Fruit fly (Drosophila melanogaster) whole organism, prepupa: ENCODE data around the gene CG42238.

ENCODE experiments used
- Blimp-1 ChIP-seq: fragments of 200-800 bp; sonication (Bioruptor generic); optimal IDR thresholded peaks from 3 replicates; lab custom pipeline; 2017; ENCODE audit warnings: missing biosample characterization, missing genetic modification characterization, mild to moderate bottlenecking, moderate library complexity, missing genetic modification reagents
- CG10631 ChIP-seq: fragments of 200-800 bp; sonication (Bioruptor generic); optimal IDR thresholded peaks from 2 replicates; lab custom pipeline; 2016; ENCODE audit warnings: missing biosample characterization, missing genetic modification characterization
- CG10669 ChIP-seq: fragments of 200-800 bp; sonication (Bioruptor generic); optimal IDR thresholded peaks from 3 replicates; lab custom pipeline; 2018; ENCODE audit warnings: missing biosample characterization, mild to moderate bottlenecking, missing genetic modification characterization, moderate library complexity
- CG11294 ChIP-seq: fragments of 200-800 bp; sonication (Bioruptor generic); IDR thresholded peaks from 2 replicates; pipeline ENCODE4 v1.3.6; 2022; ENCODE audit warnings: missing biosample characterization, missing genetic modification characterization
- CG15336 ChIP-seq: fragments of 200-800 bp; sonication (Bioruptor generic); IDR thresholded peaks from 2 replicates; pipeline ENCODE4 v1.3.6; 2022; ENCODE audit warnings: missing biosample characterization, missing genetic modification characterization
- CG1621 ChIP-seq: fragments of 200-800 bp; sonication (Bioruptor generic); optimal IDR thresholded peaks from 3 replicates; lab custom pipeline; 2018; ENCODE audit warnings: missing biosample characterization, mild to moderate bottlenecking, missing genetic modification characterization
- CG16779 ChIP-seq: fragments of 200-800 bp; sonication (Bioruptor generic); optimal IDR thresholded peaks from 3 replicates; lab custom pipeline; 2017; ENCODE audit warnings: missing biosample characterization, mild to moderate bottlenecking, missing genetic modification characterization
- CG31627 ChIP-seq: fragments of 200-800 bp; sonication (Bioruptor generic); optimal IDR thresholded peaks from 3 replicates; lab custom pipeline; 2016; ENCODE audit warnings: missing biosample characterization, missing genetic modification characterization
- CG32006 ChIP-seq: fragments of 200-800 bp; sonication (Bioruptor generic); optimal IDR thresholded peaks from 3 replicates; lab custom pipeline; 2017; ENCODE audit warnings: missing biosample characterization, mild to moderate bottlenecking, missing genetic modification characterization
- CG34406 ChIP-seq: fragments of 200-800 bp; sonication (Bioruptor generic); optimal IDR thresholded peaks from 3 replicates; lab custom pipeline; 2016; ENCODE audit warnings: missing biosample characterization, missing genetic modification characterization
- CG3919 ChIP-seq: fragments of 200-800 bp; sonication (Bioruptor generic); optimal IDR thresholded peaks from 3 replicates; lab custom pipeline; 2016; ENCODE audit warnings: missing biosample characterization, missing genetic modification characterization
- CG6163 ChIP-seq: fragments of 200-800 bp; sonication (Bioruptor generic); IDR thresholded peaks from 3 replicates; pipeline ENCODE4 v1.3.6; 2022; ENCODE audit warnings: missing biosample characterization, missing genetic modification characterization
- CG6792 ChIP-seq: fragments of 200-800 bp; sonication (Bioruptor generic); optimal IDR thresholded peaks from 3 replicates; lab custom pipeline; 2016; ENCODE audit warnings: missing biosample characterization, missing genetic modification characterization
- CG6808 ChIP-seq: fragments of 200-800 bp; sonication (Bioruptor generic); optimal IDR thresholded peaks from 3 replicates; lab custom pipeline; 2017; ENCODE audit warnings: missing biosample characterization, missing genetic modification characterization, mild to moderate bottlenecking, moderate library complexity, missing genetic modification reagents
- CG7368 ChIP-seq: fragments of 200-800 bp; sonication (Bioruptor generic); optimal IDR thresholded peaks from 3 replicates; lab custom pipeline; 2016; ENCODE audit warnings: missing biosample characterization, missing genetic modification characterization
- CG8319 ChIP-seq: fragments of 200-800 bp; sonication (Bioruptor generic); optimal IDR thresholded peaks from 3 replicates; lab custom pipeline; 2016; ENCODE audit warnings: missing biosample characterization, missing genetic modification characterization
- CG8632 ChIP-seq: fragments of 200-800 bp; sonication (Bioruptor generic); optimal IDR thresholded peaks from 3 replicates; lab custom pipeline; 2016; ENCODE audit warnings: missing biosample characterization, missing genetic modification characterization
- Eip78C ChIP-seq: fragments of 200-800 bp; sonication (Bioruptor generic); peaks from one replicate; lab custom pipeline; 2016; ENCODE audit warnings: missing biosample characterization, missing genetic modification characterization
- Eip93F ChIP-seq: fragments of 200-800 bp; sonication (Bioruptor generic); optimal IDR thresholded peaks from 2 replicates; lab custom pipeline; 2016; ENCODE audit warnings: missing biosample characterization, mild to moderate bottlenecking, missing genetic modification characterization
- Ets21C ChIP-seq: fragments of 200-800 bp; sonication (Bioruptor generic); optimal IDR thresholded peaks from 3 replicates; lab custom pipeline; 2016; ENCODE audit warnings: missing biosample characterization, missing genetic modification characterization
- Gug ChIP-seq: fragments of 200-800 bp; sonication (Bioruptor generic); IDR thresholded peaks from 2 replicates; pipeline ENCODE4 v1.3.6; 2022; ENCODE audit warnings: missing biosample characterization, missing genetic modification characterization
- Hr38 ChIP-seq: sonication (Bioruptor generic); optimal IDR thresholded peaks from 2 replicates; lab custom pipeline; 2016; ENCODE audit warnings: missing biosample characterization, missing genetic modification characterization
- Hr39 ChIP-seq: fragments of 200-800 bp; sonication (Bioruptor generic); optimal IDR thresholded peaks from 2 replicates; lab custom pipeline; 2016; ENCODE audit warnings: missing biosample characterization, missing genetic modification characterization
- Met ChIP-seq: fragments of 200-800 bp; sonication (Bioruptor generic); optimal IDR thresholded peaks from 3 replicates; lab custom pipeline; 2016; ENCODE audit warnings: missing biosample characterization, missing genetic modification characterization
- OdsH ChIP-seq: fragments of 200-800 bp; sonication (Bioruptor generic); optimal IDR thresholded peaks from 3 replicates; lab custom pipeline; 2016; ENCODE audit warnings: missing biosample characterization, missing genetic modification characterization
- Smox ChIP-seq: fragments of 200-800 bp; sonication (Bioruptor generic); optimal IDR thresholded peaks from 3 replicates; lab custom pipeline; 2016; ENCODE audit warnings: missing biosample characterization, missing genetic modification characterization
- Sox14 ChIP-seq: fragments of 200-800 bp; sonication (Bioruptor generic); optimal IDR thresholded peaks from 3 replicates; lab custom pipeline; 2016; ENCODE audit warnings: missing biosample characterization, missing genetic modification characterization
- achi ChIP-seq: fragments of 200-800 bp; sonication (Bioruptor generic); optimal IDR thresholded peaks from 3 replicates; lab custom pipeline; 2016; ENCODE audit warnings: missing biosample characterization, missing genetic modification characterization
- acj6 ChIP-seq: fragments of 200-800 bp; sonication (Bioruptor generic); optimal IDR thresholded peaks from 3 replicates; lab custom pipeline; 2016; ENCODE audit warnings: missing biosample characterization, missing genetic modification characterization
- cyc ChIP-seq: fragments of 200-800 bp; sonication (Bioruptor generic); optimal IDR thresholded peaks from 3 replicates; lab custom pipeline; 2016; ENCODE audit warnings: missing biosample characterization, missing genetic modification characterization
- dac ChIP-seq: fragments of 200-800 bp; sonication (Bioruptor generic); optimal IDR thresholded peaks from 2 replicates; lab custom pipeline; 2017; ENCODE audit warnings: missing biosample characterization, mild to moderate bottlenecking, missing genetic modification characterization
- eg ChIP-seq: fragments of 200-800 bp; sonication (Bioruptor generic); IDR thresholded peaks from 3 replicates; pipeline ENCODE4 v1.3.6; 2022; ENCODE audit warnings: missing biosample characterization, missing genetic modification characterization
- esn ChIP-seq: fragments of 200-800 bp; sonication (Bioruptor generic); optimal IDR thresholded peaks from 2 replicates; lab custom pipeline; 2016; ENCODE audit warnings: missing biosample characterization, mild to moderate bottlenecking, missing genetic modification characterization, moderate library complexity
- fd59A ChIP-seq: fragments of 200-800 bp; sonication (Bioruptor generic); optimal IDR thresholded peaks from 2 replicates; lab custom pipeline; 2017; ENCODE audit warnings: missing biosample characterization, mild to moderate bottlenecking, missing genetic modification characterization, missing genetic modification reagents
- fd85E ChIP-seq: fragments of 200-800 bp; sonication (Bioruptor generic); optimal IDR thresholded peaks from 3 replicates; lab custom pipeline; 2016; ENCODE audit warnings: missing biosample characterization, missing genetic modification characterization
- fkh ChIP-seq: fragments of 200-800 bp; sonication (Bioruptor generic); optimal IDR thresholded peaks from 3 replicates; lab custom pipeline; 2017; ENCODE audit warnings: missing biosample characterization, mild to moderate bottlenecking, missing genetic modification characterization, moderate library complexity
- lz ChIP-seq: fragments of 200-800 bp; sonication (Bioruptor generic); optimal IDR thresholded peaks from 3 replicates; lab custom pipeline; 2016; ENCODE audit warnings: missing biosample characterization, missing genetic modification characterization
- net ChIP-seq: fragments of 200-800 bp; sonication (Bioruptor generic); optimal IDR thresholded peaks from 3 replicates; lab custom pipeline; 2016; ENCODE audit warnings: missing biosample characterization, missing genetic modification characterization
- pdm3 ChIP-seq: fragments of 200-800 bp; sonication (Bioruptor generic); optimal IDR thresholded peaks from 3 replicates; lab custom pipeline; 2016; ENCODE audit warnings: missing biosample characterization, missing genetic modification characterization
- salr ChIP-seq, 2 experiments: fragments of 200-800 bp; sonication (Bioruptor generic); optimal IDR thresholded peaks; 3 replicates each; lab custom pipeline; 2016 to 2018; ENCODE audit warnings: missing biosample characterization in 2 of 2, missing genetic modification characterization in 2 of 2, mild to moderate bottlenecking in 1 of 2
- spab ChIP-seq: fragments of 200-800 bp; sonication (Bioruptor generic); optimal IDR thresholded peaks from 2 replicates; lab custom pipeline; 2017; ENCODE audit warnings: missing biosample characterization, mild to moderate bottlenecking, missing genetic modification characterization, missing genetic modification reagents
- ss ChIP-seq, 2 experiments: fragments of 200-800 bp; sonication (Bioruptor generic); optimal IDR thresholded peaks; 2 replicates in 1 of 2; 3 replicates in 1 of 2; lab custom pipeline; 2017 to 2018; ENCODE audit warnings: mild to moderate bottlenecking in 2 of 2, missing biosample characterization in 2 of 2, missing genetic modification characterization in 2 of 2, moderate library complexity in 1 of 2
- svp ChIP-seq: fragments of 200-800 bp; sonication (Bioruptor generic); peaks from one replicate; lab custom pipeline; 2016; ENCODE audit warnings: missing biosample characterization, missing genetic modification characterization
- topi ChIP-seq: fragments of 200-800 bp; sonication (Bioruptor generic); optimal IDR thresholded peaks from 3 replicates; lab custom pipeline; 2016; ENCODE audit warnings: missing biosample characterization, missing genetic modification characterization
- vri ChIP-seq: fragments of 200-800 bp; sonication (Bioruptor generic); optimal IDR thresholded peaks from 3 replicates; lab custom pipeline; 2016; ENCODE audit warnings: missing biosample characterization, mild to moderate bottlenecking, missing genetic modification characterization

The CG42238 gene

dm6 chr2L:21051873-21052736 is at the start of gene CG42238:
TSS of gene CG42238 (minus strand) at chr2L:21052164.
- TF ChIP-seq vri (GFP tag; lab: Kevin White, UChicago) (peak; percentile 4), fd59A (no peak), CG1621 (tag; lab: Kevin White, UChicago) (no peak), achi (GFP tag; lab: Kevin White, UChicago) (peak; percentile 11), Gug (GFP tag; lab: Robert Waterston, UW) (no peak), Ets21C (GFP tag; lab: Kevin White, UChicago) (no peak), CG10631 (GFP tag; lab: Kevin White, UChicago) (peak; percentile 30), Hr38 (no peak), salr (GFP tag; optimal IDR thresholded peaks at IDR 0.05; lab: Kevin White, UChicago) (no peak), spab (no peak), fkh (GFP tag; lab: Kevin White, UChicago) (peak; percentile 40), Eip78C (peak; percentile 47), Met (GFP tag; lab: Kevin White, UChicago) (peak; percentile 11), topi (peak; percentile 10), pdm3 (peak; percentile 11), acj6 (GFP tag; lab: Kevin White, UChicago) (peak; percentile 0), svp (GFP tag; lab: Kevin White, UChicago) (peak; percentile 81), Smox (GFP tag; lab: Kevin White, UChicago) (no peak), CG3919 (GFP tag; lab: Kevin White, UChicago) (peak; percentile 23), eg (0 out of 3 replicates have a peak, but pooled peaks have one; percentile 20), Sox14 (GFP tag; lab: Kevin White, UChicago) (peak; percentile 31), lz (GFP tag; lab: Kevin White, UChicago) (peak; percentile 15), CG6163 (0 out of 3 replicates have a peak, but pooled peaks have one; percentile 20), ss (GFP tag; optimal IDR thresholded peaks at IDR 0.05; lab: Kevin White, UChicago) (peak in 1 of 2 experiments; percentile 19), net (GFP tag; lab: Kevin White, UChicago) (no peak)
- TF ChIP-seq, all 60 proteins: peak for 16

- TF ChIP-seq CG8632 (no peak), CG11294 (GFP tag; lab: Robert Waterston, UW) (no peak), esn (GFP tag; lab: Kevin White, UChicago) (no peak), pdm3 (no peak), vri (GFP tag; lab: Kevin White, UChicago) (peak; percentile 33), achi (GFP tag; lab: Kevin White, UChicago) (no peak), CG16779 (no peak), fd85E (GFP tag; lab: Kevin White, UChicago) (no peak), CG6792 (no peak), Smox (GFP tag; lab: Kevin White, UChicago) (no peak), cyc (GFP tag; lab: Kevin White, UChicago) (no peak), ss (GFP tag; optimal IDR thresholded peaks at IDR 0.05; lab: Kevin White, UChicago) (no peak), CG10631 (GFP tag; lab: Kevin White, UChicago) (no peak), CG7368 (GFP tag; lab: Kevin White, UChicago) (no peak), svp (GFP tag; lab: Kevin White, UChicago) (peak; percentile 96), Eip93F (GFP tag; lab: Kevin White, UChicago) (no peak), net (GFP tag; lab: Kevin White, UChicago) (no peak), CG15336 (GFP tag; lab: Robert Waterston, UW) (no peak), Eip78C (peak; percentile 17), Hr38 (no peak)
- TF ChIP-seq, all 60 proteins: peak for 3
These were observed 45.9 kb upstream of the CG42238 start for dm6 chr2L:21097850-21098249.

- TF ChIP-seq CG8319 (GFP tag; lab: Kevin White, UChicago) (no peak), fkh (GFP tag; lab: Kevin White, UChicago) (no peak), CG6792 (peak; percentile 23), CG34406 (no peak), Blimp-1 (GFP tag; lab: Kevin White, UChicago) (no peak), fd85E (GFP tag; lab: Kevin White, UChicago) (no peak), CG16779 (peak; percentile 70), Hr39 (GFP tag; lab: Kevin White, UChicago) (peak; percentile 11), CG10669 (GFP tag; lab: Kevin White, UChicago) (peak; percentile 53), topi (peak; percentile 50), Smox (GFP tag; lab: Kevin White, UChicago) (peak; percentile 3), Eip93F (GFP tag; lab: Kevin White, UChicago) (peak; percentile 9), dac (peak; percentile 37), CG32006 (GFP tag; lab: Kevin White, UChicago) (peak; percentile 77), fd59A (no peak), svp (GFP tag; lab: Kevin White, UChicago) (peak; percentile 96), CG31627 (GFP tag; lab: Kevin White, UChicago) (peak; percentile 21), CG6808 (GFP tag; lab: Kevin White, UChicago) (peak; percentile 44), OdsH (GFP tag; lab: Kevin White, UChicago) (peak; percentile 58)
These were observed 44.6 kb upstream of the CG42238 start, which contains the start of gene CG34136 for dm6 chr2L:21096448-21096994. TSS of gene CG34136 (plus strand) at chr2L:21096922.
